Worm (Caenorhabditis elegans): ENCODE measurements around the gene zhit-3.

The zhit-3 gene

DNA sequence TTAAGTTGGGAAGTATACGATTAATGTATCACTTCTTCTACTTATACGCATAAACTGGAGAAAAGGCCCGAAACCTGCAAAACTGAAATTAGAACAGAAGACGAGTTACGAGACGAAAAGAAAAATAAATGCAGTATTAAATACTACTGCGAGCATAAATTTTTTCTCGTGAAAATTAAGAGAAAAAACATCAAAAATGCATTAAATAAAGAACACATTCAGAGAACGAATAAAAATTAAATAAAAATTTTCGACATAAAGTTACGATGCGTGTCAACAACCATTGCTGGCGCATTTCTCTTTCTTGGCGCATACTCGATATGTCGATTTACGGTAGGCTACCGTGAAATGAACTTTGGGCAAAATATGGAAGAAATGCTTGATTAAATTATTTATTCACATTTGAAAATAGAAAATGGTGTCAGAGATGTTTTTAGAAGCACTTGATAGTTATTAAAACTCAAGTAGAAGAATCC lies 7.0 kb downstream of the zhit-3 start, which contains the start of the genes ZK856.19 and ZK856.11 (continued):
- no peak for TF ChIP-seq nhr-41 (GFP tag; IDR thresholded peaks at IDR 0.05)
- TF ChIP-seq ctbp-1 (GFP tag; IDR thresholded peaks at IDR 0.05), result no peak
- TF ChIP-seq php-3 (GFP tag; IDR thresholded peaks at IDR 0.05), result no peak
- peak; percentile 70 for TF ChIP-seq lin-38 (GFP tag; IDR thresholded peaks at IDR 0.05)
- no peak for TF ChIP-seq ZK546.5 (tag; optimal IDR thresholded peaks at IDR 0.05)
- no peak for TF ChIP-seq lin-1 (GFP tag; IDR thresholded peaks at IDR 0.05)
- TF ChIP-seq vab-7 (GFP tag; IDR thresholded peaks at IDR 0.05), result no peak
- no peak for TF ChIP-seq fos-1 (tag; optimal IDR thresholded peaks at IDR 0.05)
- TF ChIP-seq ama-1 (optimal IDR thresholded peaks at IDR 0.05), result peak; percentile 37
- no peak for TF ChIP-seq spr-3 (GFP tag; optimal IDR thresholded peaks at IDR 0.05)
- peak; percentile 42 for TF ChIP-seq T20F7.1 (GFP tag; optimal IDR thresholded peaks at IDR 0.05)
- no peak for TF ChIP-seq daf-19 (GFP tag; conservative IDR thresholded peaks at IDR 0.05)
- TF ChIP-seq zip-2 (tag; optimal IDR thresholded peaks at IDR 0.05), result no peak

ce11 chrV:10203435-10204009 lies 8.4 kb downstream of the zhit-3 start, which contains the start of gene chpf-1:
chpf-1 (minus strand) TSS chrV:10203485.
- TF ChIP-seq lin-39 (tag; optimal IDR thresholded peaks at IDR 0.05) (no peak), jun-1 (tag; optimal IDR thresholded peaks at IDR 0.05) (no peak), F49E8.2 (tag; optimal IDR thresholded peaks at IDR 0.05; ENCODE audit: borderline replicate concordance) (no peak), dmd-6 (GFP tag; IDR thresholded peaks at IDR 0.05) (peak; percentile 33; the same call in 1 of the 2 replicates), nhr-48 (tag; optimal IDR thresholded peaks at IDR 0.05) (no peak), lin-29 (GFP tag; IDR thresholded peaks at IDR 0.05) (no peak), nhr-102 (tag; optimal IDR thresholded peaks at IDR 0.05) (no peak), mep-1 (tag; optimal IDR thresholded peaks at IDR 0.05) (peak; percentile 14), attf-4 (tag; optimal IDR thresholded peaks at IDR 0.05) (no peak), tra-1 (GFP tag; IDR thresholded peaks at IDR 0.05) (no peak), sdz-12 (GFP tag; optimal IDR thresholded peaks at IDR 0.05) (no peak), saeg-2 (GFP tag; IDR thresholded peaks at IDR 0.05) (no peak), daf-16 (GFP tag; optimal IDR thresholded peaks at IDR 0.05) (no peak), daf-16 (tag; optimal IDR thresholded peaks at IDR 0.05) (peak; percentile 92), cey-2 (tag; optimal IDR thresholded peaks at IDR 0.05; ENCODE audit: borderline replicate concordance, insufficient read depth) (no peak), mdl-1 (tag; optimal IDR thresholded peaks at IDR 0.05) (peak in 1 of 2 experiments; percentile 46), nhr-25 (tag; optimal IDR thresholded peaks at IDR 0.05; ENCODE audit: borderline replicate concordance, insufficient read depth) (peak; percentile 23), mdt-29 (GFP tag; IDR thresholded peaks at IDR 0.05) (no peak), unc-62 (GFP tag; optimal IDR thresholded peaks at IDR 0.05 in 1 of 2) (no peak), unc-62 (tag; optimal IDR thresholded peaks at IDR 0.05) (no peak), madf-5 (GFP tag; IDR thresholded peaks at IDR 0.05) (no peak), nhr-77 (tag; optimal IDR thresholded peaks at IDR 0.05) (no peak), lin-15B (tag; optimal IDR thresholded peaks at IDR 0.05) (no peak), ZK546.5 (tag; optimal IDR thresholded peaks at IDR 0.05) (no peak), hlh-11 (tag; optimal IDR thresholded peaks at IDR 0.05) (peak; percentile 69), aha-1 (tag) (no peak), fkh-10 (GFP tag; optimal IDR thresholded peaks at IDR 0.05) (no peak), zag-1 (tag; optimal IDR thresholded peaks at IDR 0.05) (no peak), nhr-76 (tag; optimal IDR thresholded peaks at IDR 0.05) (no peak), nhr-41 (GFP tag; IDR thresholded peaks at IDR 0.05) (no peak), R02D3.7 (tag; optimal IDR thresholded peaks at IDR 0.05) (no peak), Y48G9A.11 (GFP tag; IDR thresholded peaks at IDR 0.05) (no peak), lsy-2 (tag; optimal IDR thresholded peaks at IDR 0.05) (peak in 1 of 2 experiments; percentile 23), D1046.2 (GFP tag; IDR thresholded peaks at IDR 0.05) (no peak), egl-43 (GFP tag; IDR thresholded peaks at IDR 0.05) (no peak), daf-8 (GFP tag; IDR thresholded peaks at IDR 0.05) (no peak), nhr-28 (tag; optimal IDR thresholded peaks at IDR 0.05) (peak; percentile 81), snpc-4 (tag; optimal IDR thresholded peaks at IDR 0.05) (no peak), nhr-237 (tag; optimal IDR thresholded peaks at IDR 0.05) (no peak), ces-1 (GFP tag; optimal IDR thresholded peaks at IDR 0.05) (no peak)

Data from whole organism, L4 larva.